Worm (Caenorhabditis elegans) whole organism, late embryonic: ENCODE measurements around the gene clc-8.

Experiments
- C08G9.2 ChIP-seq: sonication (generic microtip); optimal IDR thresholded peaks from 2 replicates; lab custom pipeline; 2016; ENCODE audit warnings: mild to moderate bottlenecking, missing genetic modification characterization, moderate library complexity, missing compliant biosample characterization
- C38D4.7 ChIP-seq: fragments of 200-800 bp; sonication (Bioruptor generic); optimal IDR thresholded peaks from 2 replicates; lab custom pipeline; 2018; ENCODE audit warnings: mild to moderate bottlenecking, missing genetic modification characterization, moderate library complexity, missing compliant biosample characterization
- F13H6.1 ChIP-seq: sonication (generic microtip); optimal IDR thresholded peaks from 2 replicates; lab custom pipeline; 2016; ENCODE audit warnings: missing genetic modification characterization, missing compliant biosample characterization
- K02D7.2 ChIP-seq: sonication (generic microtip); optimal IDR thresholded peaks from 2 replicates; lab custom pipeline; 2017; ENCODE audit warnings: mild to moderate bottlenecking, missing genetic modification characterization, missing compliant biosample characterization
- T23F11.4 ChIP-seq: fragments of 200-800 bp; sonication (Bioruptor generic); optimal IDR thresholded peaks from 2 replicates; lab custom pipeline; 2018; ENCODE audit warnings: mild to moderate bottlenecking, missing genetic modification characterization, missing compliant biosample characterization
- ahr-1 ChIP-seq: sonication (generic microtip); optimal IDR thresholded peaks from 2 replicates; lab custom pipeline; 2016; ENCODE audit warnings: missing genetic modification characterization, missing compliant biosample characterization
- ama-1 ChIP-seq: fragments of 150-350 bp; optimal IDR thresholded peaks from 2 replicates; lab custom pipeline; 2014
- ceh-14 ChIP-seq: sonication (generic microtip); optimal IDR thresholded peaks from 2 replicates; lab custom pipeline; 2016; ENCODE audit warnings: missing genotype, missing genetic modification characterization, missing compliant biosample characterization
- ceh-18 ChIP-seq: sonication (generic microtip); optimal IDR thresholded peaks from 2 replicates; lab custom pipeline; 2016; ENCODE audit warnings: missing genetic modification characterization, missing compliant biosample characterization
- ceh-19 ChIP-seq: fragments of 200-800 bp; sonication (Bioruptor generic); optimal IDR thresholded peaks from 2 replicates; lab custom pipeline; 2018; ENCODE audit warnings: mild to moderate bottlenecking, missing genetic modification characterization, missing compliant biosample characterization
- ceh-2 ChIP-seq: sonication (generic microtip); optimal IDR thresholded peaks from 2 replicates; lab custom pipeline; 2016; ENCODE audit warnings: missing genotype, missing genetic modification characterization, missing compliant biosample characterization
- ceh-22 ChIP-seq: sonication (generic microtip); optimal IDR thresholded peaks from 2 replicates; lab custom pipeline; 2017; ENCODE audit warnings: missing biosample characterization, missing genetic modification characterization
- ceh-24 ChIP-seq: sonication (generic microtip); optimal IDR thresholded peaks from 2 replicates; lab custom pipeline; 2016; ENCODE audit warnings: mild to moderate bottlenecking, missing genetic modification characterization, missing compliant biosample characterization
- ceh-30 ChIP-seq: fragments of 150-350 bp; optimal IDR thresholded peaks from 2 replicates; lab custom pipeline; 2014; ENCODE audit warnings: missing biosample characterization, missing genetic modification characterization
- ceh-34 ChIP-seq: sonication (generic microtip); optimal IDR thresholded peaks from 2 replicates; lab custom pipeline; 2016; ENCODE audit warnings: mild to moderate bottlenecking, missing genetic modification characterization, missing compliant biosample characterization
- ceh-45 ChIP-seq: fragments of 200-800 bp; sonication (Bioruptor generic); IDR thresholded peaks from 2 replicates; pipeline ENCODE4 v1.3.6; 2022; ENCODE audit warnings: missing genetic modification reagents, missing genetic modification characterization, missing compliant biosample characterization
- ceh-48 ChIP-seq: sonication (generic microtip); optimal IDR thresholded peaks from 2 replicates; lab custom pipeline; 2016; ENCODE audit warnings: missing genetic modification characterization, inconsistent platforms, missing compliant biosample characterization
- ceh-6 ChIP-seq: fragments of 200-800 bp; sonication (Bioruptor generic); optimal IDR thresholded peaks from 2 replicates; lab custom pipeline; 2018; ENCODE audit warnings: mild to moderate bottlenecking, missing genetic modification characterization, missing compliant biosample characterization
- ceh-9 ChIP-seq: sonication (generic microtip); optimal IDR thresholded peaks from 2 replicates; lab custom pipeline; 2016; ENCODE audit warnings: mild to moderate bottlenecking, missing genetic modification characterization, inconsistent platforms, missing compliant biosample characterization
- che-1 ChIP-seq: sonication (generic microtip); optimal IDR thresholded peaks from 2 replicates; lab custom pipeline; 2016; ENCODE audit warnings: mild to moderate bottlenecking, missing genetic modification characterization, missing compliant biosample characterization
- dmd-4 ChIP-seq: sonication (generic microtip); optimal IDR thresholded peaks from 2 replicates; lab custom pipeline; 2016; ENCODE audit warnings: borderline replicate concordance, missing genetic modification characterization, missing compliant biosample characterization
- ets-4 ChIP-seq: sonication (generic microtip); optimal IDR thresholded peaks from 2 replicates; lab custom pipeline; 2016; ENCODE audit warnings: missing genetic modification characterization, missing compliant biosample characterization
- eyg-1 ChIP-seq: sonication (generic microtip); optimal IDR thresholded peaks from 2 replicates; lab custom pipeline; 2016; ENCODE audit warnings: missing genotype, missing genetic modification characterization, missing compliant biosample characterization
- fax-1 ChIP-seq: sonication (generic microtip); optimal IDR thresholded peaks from 2 replicates; lab custom pipeline; 2016; ENCODE audit warnings: missing genotype, missing genetic modification characterization, missing compliant biosample characterization
- fkh-10 ChIP-seq: fragments of 150-350 bp; optimal IDR thresholded peaks from 2 replicates; lab custom pipeline; 2014; ENCODE audit warnings: missing biosample characterization, missing genetic modification reagents, missing genetic modification characterization
- fkh-6 ChIP-seq: sonication (generic microtip); optimal IDR thresholded peaks from 2 replicates; lab custom pipeline; 2016; ENCODE audit warnings: missing genetic modification characterization, missing compliant biosample characterization
- gmeb-2 ChIP-seq: sonication (generic microtip); optimal IDR thresholded peaks from 2 replicates; lab custom pipeline; 2016; ENCODE audit warnings: missing genetic modification characterization, inconsistent platforms, missing compliant biosample characterization
- hlh-15 ChIP-seq: sonication (generic microtip); optimal IDR thresholded peaks from 2 replicates; lab custom pipeline; 2016; ENCODE audit warnings: missing genetic modification characterization, missing compliant biosample characterization
- hlh-6 ChIP-seq: sonication (generic microtip); optimal IDR thresholded peaks from 2 replicates; lab custom pipeline; 2016; ENCODE audit warnings: missing genotype, missing genetic modification characterization, missing compliant biosample characterization
- hlh-8 ChIP-seq: sonication (generic microtip); optimal IDR thresholded peaks from 2 replicates; lab custom pipeline; 2016; ENCODE audit warnings: missing genotype, missing genetic modification characterization, missing compliant biosample characterization
- lim-6 ChIP-seq: sonication (generic microtip); optimal IDR thresholded peaks from 2 replicates; lab custom pipeline; 2016; ENCODE audit warnings: missing genetic modification characterization, missing compliant biosample characterization
- mec-3 ChIP-seq: sonication (generic microtip); optimal IDR thresholded peaks from 2 replicates; lab custom pipeline; 2016; ENCODE audit warnings: borderline replicate concordance, missing genetic modification characterization, missing compliant biosample characterization
- nfya-1 ChIP-seq: sonication (generic microtip); optimal IDR thresholded peaks from 2 replicates; lab custom pipeline; 2017; ENCODE audit warnings: missing genetic modification characterization, mild to moderate bottlenecking, missing compliant biosample characterization, antibody characterized with exemption, moderate library complexity
- nhr-232 ChIP-seq: sonication (generic microtip); optimal IDR thresholded peaks from 2 replicates; lab custom pipeline; 2016; ENCODE audit warnings: missing genetic modification characterization, missing compliant biosample characterization
- npax-4 ChIP-seq: sonication (generic microtip); optimal IDR thresholded peaks from 2 replicates; lab custom pipeline; 2016; ENCODE audit warnings: missing genetic modification characterization, missing compliant biosample characterization
- odd-2 ChIP-seq: sonication (generic microtip); optimal IDR thresholded peaks from 2 replicates; lab custom pipeline; 2017; ENCODE audit warnings: antibody characterized with exemption, mild to moderate bottlenecking, missing genetic modification characterization, missing compliant biosample characterization
- pag-3 ChIP-seq: sonication (generic microtip); optimal IDR thresholded peaks from 2 replicates; lab custom pipeline; 2016; ENCODE audit warnings: missing compliant biosample characterization, missing genetic modification characterization, borderline replicate concordance
- pha-2 ChIP-seq: sonication (generic microtip); optimal IDR thresholded peaks from 2 replicates; lab custom pipeline; 2017; ENCODE audit warnings: mild to moderate bottlenecking, missing genetic modification characterization, missing compliant biosample characterization
- pha-4 ChIP-seq: fragments of 150-350 bp; optimal IDR thresholded peaks from 2 replicates; lab custom pipeline; 2018; ENCODE audit warnings: missing biosample characterization, missing genetic modification reagents, missing genetic modification characterization
- pros-1 ChIP-seq: fragments of 150-350 bp; optimal IDR thresholded peaks from 2 replicates; lab custom pipeline; 2014; ENCODE audit warnings: missing biosample characterization, missing genetic modification reagents, missing genetic modification characterization
- sox-4 ChIP-seq: sonication (generic microtip); optimal IDR thresholded peaks from 2 replicates; lab custom pipeline; 2017; ENCODE audit warnings: mild to moderate bottlenecking, missing genetic modification characterization, inconsistent platforms, missing compliant biosample characterization
- syd-9 ChIP-seq: sonication (generic microtip); optimal IDR thresholded peaks from 2 replicates; lab custom pipeline; 2016; ENCODE audit warnings: mild to moderate bottlenecking, missing genetic modification characterization, moderate library complexity, missing compliant biosample characterization
- tbx-2 ChIP-seq: sonication (generic microtip); optimal IDR thresholded peaks from 2 replicates; lab custom pipeline; 2016; ENCODE audit warnings: missing genetic modification characterization, missing compliant biosample characterization
- tbx-7 ChIP-seq: sonication (generic microtip); optimal IDR thresholded peaks from 2 replicates; lab custom pipeline; 2016; ENCODE audit warnings: missing genotype, missing genetic modification characterization, missing compliant biosample characterization
- ttx-3 ChIP-seq: sonication (generic microtip); optimal IDR thresholded peaks from 2 replicates; lab custom pipeline; 2016; ENCODE audit warnings: missing genetic modification reagents, missing genetic modification characterization, missing compliant biosample characterization
- unc-3 ChIP-seq, 2 experiments: fragments of 200-800 bp in 1 of 2; sonication (Bioruptor generic) in 1 of 2; sonication (generic microtip) in 1 of 2; conservative IDR thresholded peaks in 1 of 2; optimal IDR thresholded peaks in 1 of 2; 2 replicates each; pipeline versions ENCODE4 v1.3.6 to Lab custom; 2016 to 2022; ENCODE audit warnings: missing compliant biosample characterization in 2 of 2, missing genetic modification characterization in 2 of 2, missing genetic modification reagents in 1 of 2
- unc-42 ChIP-seq: sonication (generic microtip); optimal IDR thresholded peaks from 2 replicates; lab custom pipeline; 2016; ENCODE audit warnings: missing genotype, missing genetic modification characterization, missing compliant biosample characterization
- unc-55 ChIP-seq: sonication (generic microtip); optimal IDR thresholded peaks from 2 replicates; lab custom pipeline; 2017; ENCODE audit warnings: missing biosample characterization, missing genetic modification reagents, missing genetic modification characterization
- unc-86 ChIP-seq: sonication (generic microtip); optimal IDR thresholded peaks from 2 replicates; lab custom pipeline; 2016; ENCODE audit warnings: missing genetic modification characterization, missing compliant biosample characterization
- zip-5 ChIP-seq: sonication (generic microtip); optimal IDR thresholded peaks from 2 replicates; lab custom pipeline; 2016; ENCODE audit warnings: missing genetic modification characterization, missing compliant biosample characterization
- ztf-16 ChIP-seq: sonication (generic microtip); optimal IDR thresholded peaks from 2 replicates; lab custom pipeline; 2017; ENCODE audit warnings: missing genetic modification characterization, missing compliant biosample characterization

The clc-8 gene

DNA sequence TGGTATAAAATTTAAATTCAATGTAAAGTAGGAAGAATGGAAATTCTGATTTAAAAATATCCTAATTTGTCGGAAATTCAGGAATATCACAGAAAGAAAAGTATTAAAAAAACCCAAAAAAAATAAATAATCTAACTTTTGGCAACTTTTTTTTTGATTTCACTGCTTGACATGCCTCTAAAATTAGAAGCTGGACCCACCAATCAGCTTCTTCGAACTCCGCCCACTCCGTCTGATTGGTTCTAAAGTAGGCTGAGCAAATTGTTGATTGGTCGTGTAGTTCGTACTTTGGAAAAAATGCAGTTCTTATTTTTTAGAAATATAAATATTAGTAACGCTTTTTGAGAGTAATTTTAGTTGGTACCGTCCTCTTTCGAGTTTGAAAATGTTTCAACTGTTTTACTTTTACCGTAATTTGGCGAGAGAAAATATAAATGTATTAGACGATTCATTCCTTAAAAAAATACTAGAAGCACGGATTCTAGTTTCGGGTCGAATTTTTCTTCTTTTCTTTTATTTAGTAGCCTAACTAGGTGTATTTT is 28.0 kb upstream of the clc-8 start:
- TF ChIP-seq nfya-1 (peak; percentile 94), odd-2 (tag; lab: Kevin White, UChicago) (no peak)

DNA sequence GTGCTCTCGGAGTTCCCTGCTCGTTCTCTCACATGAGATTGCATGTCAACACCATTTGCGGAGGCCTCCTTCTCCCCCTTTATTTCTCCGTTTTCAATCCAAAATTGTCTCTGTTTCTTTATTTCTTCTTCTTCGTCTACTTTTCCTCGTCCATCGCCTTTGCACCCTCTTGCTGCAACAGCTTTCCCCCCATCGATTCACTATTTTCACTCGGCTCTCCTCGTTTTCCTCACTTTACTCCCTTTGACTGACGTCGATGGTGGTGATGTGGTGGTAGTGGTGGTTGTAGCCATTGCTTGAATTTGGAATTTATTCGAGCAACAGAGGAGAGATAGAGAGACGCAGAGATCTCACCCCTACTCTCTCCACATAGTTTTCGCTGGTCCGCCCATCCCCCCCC is 22.3 kb upstream of the clc-8 start:
- TF ChIP-seq ceh-34 (peak; percentile 41), pag-3 (tag; lab: Kevin White, UChicago) (peak; percentile 20), ceh-24 (tag; lab: Kevin White, UChicago) (no peak), npax-4 (no peak), odd-2 (tag; lab: Kevin White, UChicago) (no peak), hlh-15 (tag; lab: Kevin White, UChicago) (no peak), hlh-6 (tag; lab: Kevin White, UChicago) (no peak), ceh-14 (tag; lab: Kevin White, UChicago) (peak; percentile 66), ceh-6 (GFP tag; lab: Kevin White, UChicago) (no peak), unc-42 (peak; percentile 85), unc-3 (GFP tag; conservative IDR thresholded peaks at IDR 0.05; lab: Robert Waterston, UW) (no peak), unc-3 (tag; optimal IDR thresholded peaks at IDR 0.05; lab: Kevin White, UChicago) (no peak), K02D7.2 (no peak), che-1 (tag; lab: Kevin White, UChicago) (peak; percentile 3), C08G9.2 (tag; lab: Kevin White, UChicago) (peak; percentile 31), ceh-48 (tag; lab: Kevin White, UChicago) (peak; percentile 72), mec-3 (tag; lab: Kevin White, UChicago) (no peak), eyg-1 (no peak), zip-5 (tag; lab: Kevin White, UChicago) (no peak), ztf-16 (tag; lab: Kevin White, UChicago) (no peak), nhr-232 (tag; lab: Kevin White, UChicago) (no peak), dmd-4 (tag; lab: Kevin White, UChicago) (no peak), pros-1 (tag; lab: Kevin White, UChicago) (no peak), unc-55 (GFP tag; lab: Kevin White, UChicago) (peak; percentile 24), ceh-45 (GFP tag; lab: Robert Waterston, UW) (no peak), tbx-7 (tag; lab: Kevin White, UChicago) (no peak), hlh-8 (tag; lab: Kevin White, UChicago) (no peak), lim-6 (no peak), fax-1 (no peak), ceh-2 (tag; lab: Kevin White, UChicago) (no peak), ahr-1 (tag; lab: Kevin White, UChicago) (no peak), pha-2 (no peak), pha-4 (tag; lab: Kevin White, UChicago) (no peak), ceh-19 (peak; percentile 75), tbx-2 (tag; lab: Kevin White, UChicago) (peak; percentile 59), ceh-9 (tag; lab: Kevin White, UChicago) (no peak), F13H6.1 (tag; lab: Kevin White, UChicago) (no peak), fkh-6 (tag; lab: Kevin White, UChicago) (no peak), ets-4 (tag; lab: Kevin White, UChicago) (no peak), unc-86 (no peak), sox-4 (tag; lab: Kevin White, UChicago) (no peak), gmeb-2 (tag; lab: Kevin White, UChicago) (no peak), T23F11.4 (GFP tag; lab: Kevin White, UChicago) (no peak), syd-9 (tag; lab: Kevin White, UChicago) (peak; percentile 44), ceh-30 (tag; lab: Kevin White, UChicago) (no peak), ceh-18 (tag; lab: Kevin White, UChicago) (peak; percentile 46), ttx-3 (tag; lab: Kevin White, UChicago) (no peak), nfya-1 (peak; percentile 77), C38D4.7 (GFP tag; lab: Kevin White, UChicago) (no peak), ceh-22 (tag; lab: Kevin White, UChicago) (no peak), ama-1 (no peak), fkh-10 (GFP tag; lab: Kevin White, UChicago) (peak; percentile 59)
